Worm (Caenorhabditis elegans) whole organism, L3 larva: ENCODE data around the gene T23F2.4.

Experiments used
- ama-1 ChIP-seq: fragments of 150-350 bp; optimal IDR thresholded peaks from 2 replicates; lab custom pipeline; 2018
- fos-1 ChIP-seq: fragments of 150-350 bp; optimal IDR thresholded peaks from 2 replicates; lab custom pipeline; 2014; ENCODE audit warnings: missing biosample characterization, missing genetic modification characterization
- lin-15B ChIP-seq: fragments of 150-350 bp; optimal IDR thresholded peaks from 2 replicates; lab custom pipeline; 2014; ENCODE audit warnings: missing biosample characterization, missing genetic modification characterization
- mdl-1 ChIP-seq: fragments of 150-350 bp; optimal IDR thresholded peaks from 2 replicates; lab custom pipeline; 2014; ENCODE audit warnings: missing biosample characterization, missing genetic modification characterization
- nhr-76 ChIP-seq: fragments of 150-350 bp; sonication (generic microtip); optimal IDR thresholded peaks from 5 replicates; lab custom pipeline; 2014; ENCODE audit warnings: missing biosample characterization, missing genetic modification characterization
- nhr-77 ChIP-seq: fragments of 150-350 bp; optimal IDR thresholded peaks from 2 replicates; lab custom pipeline; 2014; ENCODE audit warnings: missing biosample characterization, missing genetic modification characterization
- pqm-1 ChIP-seq: fragments of 150-350 bp; optimal IDR thresholded peaks from 2 replicates; lab custom pipeline; 2017; ENCODE audit warnings: missing biosample characterization, missing genetic modification characterization, inconsistent platforms
- snpc-4 ChIP-seq: fragments of 150-350 bp; optimal IDR thresholded peaks from 2 replicates; lab custom pipeline; 2014; ENCODE audit warnings: missing biosample characterization, missing genetic modification characterization
- tbx-2 ChIP-seq: sonication (generic microtip); optimal IDR thresholded peaks from 2 replicates; lab custom pipeline; 2016; ENCODE audit warnings: mild to moderate bottlenecking, missing genetic modification characterization, missing compliant biosample characterization
- unc-39 ChIP-seq: sonication (generic microtip); optimal IDR thresholded peaks from 4 replicates; lab custom pipeline; 2017; ENCODE audit warnings: missing biosample characterization, missing genetic modification characterization
- zag-1 ChIP-seq: fragments of 150-350 bp; optimal IDR thresholded peaks from 2 replicates; lab custom pipeline; 2014; ENCODE audit warnings: missing biosample characterization, missing genetic modification characterization
- ztf-11 ChIP-seq: fragments of 150-350 bp; optimal IDR thresholded peaks from 2 replicates; lab custom pipeline; 2014; ENCODE audit warnings: missing biosample characterization, missing genetic modification characterization

ce11 chrX:5507926-5508325 lies 7.0 kb downstream of the T23F2.4 start:
- no peak for TF ChIP-seq lin-15B
- no peak for TF ChIP-seq nhr-76
- no peak for TF ChIP-seq tbx-2 (tag; lab: Kevin White, UChicago)
- no peak for TF ChIP-seq ama-1 (lab: Kevin White, UChicago)
- no peak for TF ChIP-seq unc-39 (tag; lab: Kevin White, UChicago)
- TF ChIP-seq nhr-77 (tag; lab: Kevin White, UChicago), result no peak
- TF ChIP-seq zag-1, result no peak
- no peak for TF ChIP-seq ztf-11 (tag; lab: Kevin White, UChicago)
- no peak for TF ChIP-seq snpc-4 (tag; lab: Kevin White, UChicago)
- no peak for TF ChIP-seq mdl-1 (tag; lab: Kevin White, UChicago)
- no peak for TF ChIP-seq pqm-1 (tag; lab: Kevin White, UChicago)
- no peak for TF ChIP-seq fos-1 (tag; lab: Kevin White, UChicago)
